Worm (Caenorhabditis elegans): ENCODE measurements around the gene F17C8.7.

ce11 chrIII:4739975-4740374 lies 4.4 kb downstream of the F17C8.7 start, which contains the start of gene ras-2:
- TF ChIP-seq ama-1 (optimal IDR thresholded peaks at IDR 0.05) = no peak
- no peak for TF ChIP-seq F13C5.2 (tag; optimal IDR thresholded peaks at IDR 0.05)
- no peak for TF ChIP-seq flt-1 (GFP tag; IDR thresholded peaks at IDR 0.05)
- TF ChIP-seq hmg-4 (GFP tag; optimal IDR thresholded peaks at IDR 0.05) = no peak
- no peak for TF ChIP-seq tra-4 (tag; optimal IDR thresholded peaks at IDR 0.05)
- no peak for TF ChIP-seq pes-1 (GFP tag; IDR thresholded peaks at IDR 0.05)

All from whole organism, early embryonic.